Worm (Caenorhabditis elegans) whole organism, L1 larva: Measurements from ENCODE around the gene gldi-9.

Source experiments
- aly-2 ChIP-seq: fragments of 150-350 bp; optimal IDR thresholded peaks from 2 replicates; lab custom pipeline; 2014; ENCODE audit warnings: missing biosample characterization, missing genetic modification characterization
- grh-1 ChIP-seq: fragments of 200-800 bp; sonication (Bioruptor generic); IDR thresholded peaks from 2 replicates; pipeline ENCODE4 v1.3.6; 2022; ENCODE audit warnings: missing genetic modification reagents, missing genetic modification characterization, missing compliant biosample characterization
- nhr-20 ChIP-seq: sonication (generic microtip); optimal IDR thresholded peaks from 2 replicates; lab custom pipeline; 2016; ENCODE audit warnings: mild to moderate bottlenecking, missing genetic modification characterization, missing compliant biosample characterization
- rnt-1 ChIP-seq: sonication (generic microtip); optimal IDR thresholded peaks from 2 replicates; lab custom pipeline; 2016; ENCODE audit warnings: mild to moderate bottlenecking, missing genetic modification characterization, moderate library complexity, missing compliant biosample characterization

Gene gldi-9

ce11 chrIII:2698740-2699139 is 57.4 kb downstream of the gldi-9 start, which contains the start of gene slc-30A9 (continued):
- TF ChIP-seq grh-1 (no peak), nhr-20 (tag; lab: Kevin White, UChicago) (peak; percentile 19), rnt-1 (tag; lab: Kevin White, UChicago) (no peak), aly-2 (tag; lab: Kevin White, UChicago) (no peak)
